Fruit fly (Drosophila melanogaster) whole organism, adult: Measurements from ENCODE around the gene H.
A peak's percentile ranks its signal among the peaks of the same experiment; 100 is the strongest.

ENCODE experiments used
- CG11617 ChIP-seq: fragments of 200-800 bp; sonication (Bioruptor generic); optimal IDR thresholded peaks from 2 replicates; lab custom pipeline; 2017; ENCODE audit warnings: mild to moderate bottlenecking, missing biosample characterization, missing genetic modification reagents, missing genetic modification characterization
- CG12768 ChIP-seq: fragments of 200-800 bp; sonication (Bioruptor generic); optimal IDR thresholded peaks from 2 replicates; lab custom pipeline; 2017; ENCODE audit warnings: missing biosample characterization, missing genetic modification characterization, mild to moderate bottlenecking, moderate library complexity, missing genetic modification reagents
- CG14711 ChIP-seq: fragments of 200-800 bp; sonication (Bioruptor generic); optimal IDR thresholded peaks from 2 replicates; lab custom pipeline; 2018; ENCODE audit warnings: missing biosample characterization, mild to moderate bottlenecking, missing genetic modification characterization, moderate library complexity
- CG1620 ChIP-seq: fragments of 200-800 bp; sonication (Bioruptor generic); optimal IDR thresholded peaks from 2 replicates; lab custom pipeline; 2016; ENCODE audit warnings: missing biosample characterization, missing genetic modification characterization
- CG33017 ChIP-seq: fragments of 200-800 bp; sonication (Bioruptor generic); optimal IDR thresholded peaks from 2 replicates; lab custom pipeline; 2018; ENCODE audit warnings: missing biosample characterization, mild to moderate bottlenecking, missing genetic modification characterization, moderate library complexity
- CG5204 ChIP-seq: fragments of 200-800 bp; sonication (Bioruptor generic); optimal IDR thresholded peaks from 2 replicates; lab custom pipeline; 2016; ENCODE audit warnings: missing biosample characterization, missing genetic modification characterization
- CG7045 ChIP-seq: fragments of 200-800 bp; sonication (Bioruptor generic); optimal IDR thresholded peaks from 2 replicates; lab custom pipeline; 2017; ENCODE audit warnings: missing biosample characterization, mild to moderate bottlenecking, missing genetic modification characterization
- CG7101 ChIP-seq: fragments of 200-800 bp; sonication (Bioruptor generic); optimal IDR thresholded peaks from 2 replicates; lab custom pipeline; 2018; ENCODE audit warnings: missing biosample characterization, mild to moderate bottlenecking, missing genetic modification characterization, moderate library complexity
- Clk ChIP-seq: fragments of 200-800 bp; sonication (Bioruptor generic); optimal IDR thresholded peaks from 2 replicates; lab custom pipeline; 2017; ENCODE audit warnings: missing biosample characterization, missing genetic modification characterization
- Crg-1 ChIP-seq: fragments of 200-800 bp; sonication (Bioruptor generic); optimal IDR thresholded peaks from 2 replicates; lab custom pipeline; 2016; ENCODE audit warnings: missing biosample characterization, missing genetic modification characterization
- Hr96 ChIP-seq: fragments of 200-800 bp; sonication (Bioruptor generic); optimal IDR thresholded peaks from 2 replicates; lab custom pipeline; 2016; ENCODE audit warnings: missing biosample characterization, missing genetic modification characterization
- Mnt ChIP-seq: fragments of 200-800 bp; sonication (Bioruptor generic); optimal IDR thresholded peaks from 2 replicates; lab custom pipeline; 2016; ENCODE audit warnings: missing biosample characterization, mild to moderate bottlenecking, missing genetic modification characterization
- bab1 ChIP-seq: fragments of 200-800 bp; sonication (Bioruptor generic); optimal IDR thresholded peaks from 3 replicates; lab custom pipeline; 2019; ENCODE audit warnings: missing biosample characterization, mild to moderate bottlenecking, missing genetic modification characterization, moderate library complexity
- cic ChIP-seq: fragments of 200-800 bp; sonication (Bioruptor generic); optimal IDR thresholded peaks from 2 replicates; lab custom pipeline; 2017; ENCODE audit warnings: missing biosample characterization, mild to moderate bottlenecking, missing genetic modification characterization, moderate library complexity
- cnc ChIP-seq, 2 experiments: fragments of >200 bp; optimal IDR thresholded peaks; 2 replicates each; lab custom pipeline; 2017
- kay ChIP-seq: fragments of 200-800 bp; sonication (Bioruptor generic); peaks from one replicate; lab custom pipeline; 2016; ENCODE audit warnings: missing biosample characterization, missing genetic modification characterization, borderline replicate concordance
- ovo ChIP-seq: fragments of 200-800 bp; sonication (Bioruptor generic); optimal IDR thresholded peaks from 2 replicates; lab custom pipeline; 2016; ENCODE audit warnings: missing biosample characterization, missing genetic modification characterization
- pad ChIP-seq: fragments of 200-800 bp; sonication (Bioruptor generic); optimal IDR thresholded peaks from 3 replicates; lab custom pipeline; 2017; ENCODE audit warnings: missing biosample characterization, missing genetic modification characterization, mild to moderate bottlenecking, moderate library complexity, missing genetic modification reagents
- tj ChIP-seq: fragments of 200-800 bp; sonication (Bioruptor generic); optimal IDR thresholded peaks from 3 replicates; lab custom pipeline; 2017; ENCODE audit warnings: missing biosample characterization, mild to moderate bottlenecking, missing genetic modification characterization, moderate library complexity
- toe ChIP-seq: fragments of 200-800 bp; sonication (Bioruptor generic); optimal IDR thresholded peaks from 2 replicates; lab custom pipeline; 2016; ENCODE audit warnings: missing biosample characterization, missing genetic modification characterization

Gene H

DNA sequence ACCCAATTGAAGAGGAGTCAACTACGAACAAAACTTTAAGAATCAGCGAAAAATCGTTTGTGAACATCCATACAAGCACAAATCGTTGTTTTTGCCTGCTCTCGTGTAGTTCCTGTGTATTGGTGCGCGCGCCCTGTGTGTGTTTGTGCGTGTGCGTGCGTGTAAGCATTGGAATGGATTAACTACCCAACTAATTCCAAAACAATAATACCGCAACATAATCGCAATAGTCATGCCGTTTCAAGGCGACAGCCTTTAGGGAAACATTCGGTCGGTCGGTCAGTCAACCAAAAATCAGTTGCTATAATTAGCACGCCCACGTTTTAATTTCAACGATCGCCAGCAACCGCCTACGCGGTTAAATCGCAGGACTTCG lies 28.3 kb upstream of the H start:
- TF ChIP-seq CG12768 (GFP tag; lab: Kevin White, UChicago) (no peak), Mnt (no peak), cic (GFP tag; lab: Kevin White, UChicago) (no peak), CG7101 (tag; lab: Kevin White, UChicago) (no peak), tj (GFP tag; lab: Kevin White, UChicago) (no peak), ovo (GFP tag; lab: Kevin White, UChicago) (no peak), CG5204 (GFP tag; lab: Kevin White, UChicago) (no peak), CG1620 (no peak), toe (GFP tag; lab: Kevin White, UChicago) (no peak), Hr96 (no peak), CG14711 (tag; lab: Kevin White, UChicago) (no peak), kay (no peak), Crg-1 (no peak), pad (no peak), CG33017 (tag; lab: Kevin White, UChicago) (no peak), Clk (GFP tag; lab: Kevin White, UChicago) (no peak), CG11617 (GFP tag; lab: Kevin White, UChicago) (no peak)

DNA sequence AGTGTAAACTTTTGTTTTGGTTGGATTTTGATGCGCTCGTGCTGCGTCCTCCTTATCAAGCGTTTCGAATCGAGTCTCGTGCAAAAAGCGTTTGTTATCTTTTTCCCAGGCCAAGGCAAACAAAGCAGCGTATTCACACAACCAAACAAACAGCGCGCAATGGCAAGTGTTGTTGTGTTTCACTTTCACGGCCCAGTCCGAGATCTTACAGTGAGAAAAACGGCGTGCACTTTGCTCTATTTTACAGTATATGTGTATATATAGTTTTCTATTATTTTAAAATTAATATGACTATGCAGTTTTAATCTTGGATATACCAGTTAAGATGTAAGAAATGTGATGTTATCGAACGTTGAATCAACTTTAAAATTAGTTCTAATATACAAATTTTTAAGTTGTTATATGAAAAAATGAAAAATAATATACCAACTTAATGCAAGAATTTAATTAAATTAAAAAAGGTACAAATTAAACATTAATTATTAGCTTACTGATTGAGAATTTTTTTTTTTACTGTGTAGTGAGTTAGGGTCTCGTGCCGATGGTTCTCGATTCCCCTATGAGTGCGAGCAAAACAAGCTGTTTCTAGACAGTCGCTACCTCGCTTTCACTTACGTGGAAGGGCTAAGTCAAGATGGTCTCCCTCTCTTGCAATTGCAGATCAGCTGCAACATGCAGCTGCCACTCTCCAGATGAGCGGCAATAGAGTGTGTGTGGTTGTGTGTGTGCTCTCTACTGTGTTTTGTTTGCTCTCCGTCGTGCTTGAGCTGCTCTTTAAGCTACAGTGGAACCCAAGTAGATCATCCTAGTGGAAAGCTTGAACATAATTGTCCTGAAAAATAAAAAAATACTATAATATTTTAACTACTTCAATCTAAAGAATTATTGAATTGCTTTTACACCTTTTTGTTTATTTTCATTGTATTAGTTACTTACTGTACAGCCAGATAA lies 27.3 kb upstream of the H start:
- TF ChIP-seq Crg-1 (no peak), CG7101 (tag; lab: Kevin White, UChicago) (peak; percentile 84), bab1 (GFP tag; lab: Kevin White, UChicago) (peak; percentile 87), CG11617 (GFP tag; lab: Kevin White, UChicago) (peak; percentile 79), cnc (optimal IDR thresholded peaks at IDR 0.05; lab: Kevin White, UChicago) (no peak), CG5204 (GFP tag; lab: Kevin White, UChicago) (no peak), CG1620 (no peak), CG33017 (tag; lab: Kevin White, UChicago) (peak; percentile 84), Mnt (no peak), toe (GFP tag; lab: Kevin White, UChicago) (no peak), CG14711 (tag; lab: Kevin White, UChicago) (peak; percentile 86), Clk (GFP tag; lab: Kevin White, UChicago) (peak; percentile 15), CG12768 (GFP tag; lab: Kevin White, UChicago) (peak; percentile 72), pad (peak; percentile 66), Hr96 (no peak), tj (GFP tag; lab: Kevin White, UChicago) (peak; percentile 51), CG7045 (GFP tag; lab: Kevin White, UChicago) (peak; percentile 74)

DNA sequence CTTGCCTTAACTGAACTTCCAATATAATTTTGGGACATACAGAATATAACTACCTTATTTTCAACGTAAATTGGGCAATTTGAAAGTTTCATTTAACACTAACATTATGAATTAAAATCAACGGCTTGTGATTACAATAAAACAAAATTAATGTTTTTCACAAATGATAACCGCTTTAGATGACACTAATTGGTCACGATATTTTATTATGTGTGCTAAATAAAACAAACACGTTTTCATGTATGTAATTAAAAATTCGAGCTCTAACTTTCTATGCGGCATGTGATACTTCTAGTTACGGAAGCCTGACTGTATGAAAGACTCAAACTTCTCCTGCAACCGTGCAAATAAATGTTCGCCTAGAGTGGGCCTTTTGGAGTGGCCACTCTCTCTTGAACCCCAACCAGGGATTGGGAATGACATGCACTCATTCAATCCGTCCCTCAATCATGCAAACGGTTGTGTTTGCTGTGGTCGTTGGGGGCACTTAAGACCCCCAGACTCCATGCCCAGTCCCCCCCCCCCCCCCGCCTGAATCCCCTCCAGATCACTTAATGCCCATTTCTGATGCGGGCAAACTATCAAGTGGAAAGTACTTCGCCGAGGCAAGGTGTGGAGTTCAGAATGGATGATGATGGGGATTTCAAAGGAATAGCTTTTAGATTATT lies 26.5 kb upstream of the H start:
- TF ChIP-seq cnc (optimal IDR thresholded peaks at IDR 0.05; lab: Kevin White, UChicago) (no peak), CG14711 (tag; lab: Kevin White, UChicago) (no peak), CG33017 (tag; lab: Kevin White, UChicago) (no peak), cic (GFP tag; lab: Kevin White, UChicago) (no peak), Hr96 (no peak), CG7045 (GFP tag; lab: Kevin White, UChicago) (no peak), CG11617 (GFP tag; lab: Kevin White, UChicago) (no peak), Mnt (no peak), CG5204 (GFP tag; lab: Kevin White, UChicago) (no peak), bab1 (GFP tag; lab: Kevin White, UChicago) (no peak), pad (no peak), tj (GFP tag; lab: Kevin White, UChicago) (no peak), Crg-1 (no peak)

DNA sequence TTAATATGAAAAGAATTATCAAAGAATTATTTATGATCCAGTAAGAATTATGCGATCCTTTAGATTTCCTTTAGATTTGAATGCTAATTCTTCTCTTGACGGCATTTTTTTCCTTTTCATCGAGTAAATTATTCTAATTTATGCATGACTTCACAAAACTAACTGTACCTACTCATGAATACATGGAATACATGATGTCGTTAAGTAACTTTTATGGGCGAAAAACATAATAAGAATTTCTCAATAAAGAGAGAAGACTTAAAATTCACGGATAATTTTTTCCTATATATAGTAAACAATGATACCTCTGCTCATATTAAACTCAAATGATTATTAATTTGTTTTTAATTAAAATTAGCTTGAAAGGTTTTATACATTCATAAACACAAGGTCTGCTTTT lies 25.8 kb upstream of the H start:
- TF ChIP-seq CG12768 (GFP tag; lab: Kevin White, UChicago): no peak
- no peak for TF ChIP-seq CG33017 (tag; lab: Kevin White, UChicago)
- no peak for TF ChIP-seq ovo (GFP tag; lab: Kevin White, UChicago)
- no peak for TF ChIP-seq CG7045 (GFP tag; lab: Kevin White, UChicago)
- TF ChIP-seq bab1 (GFP tag; lab: Kevin White, UChicago): no peak

DNA sequence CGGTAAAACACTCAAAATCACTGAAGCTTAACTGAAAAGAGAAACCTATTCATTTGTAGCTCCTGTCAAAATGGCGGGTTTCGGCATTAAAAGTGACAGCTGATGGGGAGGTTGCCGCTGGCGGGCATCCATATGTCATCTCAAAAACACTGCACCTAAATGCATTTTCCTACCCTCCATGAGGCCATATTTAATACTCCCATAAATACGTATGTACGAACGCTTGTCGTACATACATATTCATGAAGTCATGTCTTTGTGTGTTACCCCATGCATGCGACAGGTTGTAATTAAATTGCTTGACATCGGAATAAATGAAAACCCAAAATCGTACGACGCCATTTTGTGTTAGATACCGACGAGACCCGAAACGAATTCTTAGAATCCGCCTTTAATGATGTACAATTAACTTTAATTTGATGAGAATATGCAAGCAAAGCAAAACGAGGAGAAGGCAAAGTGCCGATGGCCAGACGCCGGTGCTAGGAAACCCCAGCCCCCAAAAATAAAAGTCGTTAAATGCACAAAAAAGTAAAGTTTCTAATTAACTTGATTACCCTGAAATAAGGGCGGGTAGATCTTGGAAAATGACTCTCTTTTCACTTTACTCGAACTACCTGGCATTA lies 25.3 kb upstream of the H start:
- TF ChIP-seq tj (GFP tag; lab: Kevin White, UChicago) (peak; percentile 10), ovo (GFP tag; lab: Kevin White, UChicago) (no peak)
